Worm (Caenorhabditis elegans): ENCODE measurements around the gene clec-34.

clec-34 gene

ce11 chrV:16784806-16785205, 49.2 kb downstream of the clec-34 start:
- TF ChIP-seq skn-1 (tag; optimal IDR thresholded peaks at IDR 0.05) (no peak), nhr-25 (tag; optimal IDR thresholded peaks at IDR 0.05) (no peak), nfya-1 (tag; optimal IDR thresholded peaks at IDR 0.05; ENCODE audit: insufficient read depth) (no peak), fkh-2 (tag; optimal IDR thresholded peaks at IDR 0.05) (no peak), egl-27 (tag; optimal IDR thresholded peaks at IDR 0.05) (no peak)

- TF ChIP-seq egl-27 (tag; optimal IDR thresholded peaks at IDR 0.05) = no peak
- TF ChIP-seq unc-62 (GFP tag; optimal IDR thresholded peaks at IDR 0.05) = no peak
- no peak for TF ChIP-seq mdl-1 (tag; optimal IDR thresholded peaks at IDR 0.05)
- TF ChIP-seq ceh-28 (tag; optimal IDR thresholded peaks at IDR 0.05) = no peak
- no peak for TF ChIP-seq pqm-1 (tag; optimal IDR thresholded peaks at IDR 0.05)
- TF ChIP-seq hmg-11 (tag; optimal IDR thresholded peaks at IDR 0.05) = no peak
- no peak for TF ChIP-seq ceh-16 (tag; optimal IDR thresholded peaks at IDR 0.05)
- no peak for TF ChIP-seq nhr-67 (tag; optimal IDR thresholded peaks at IDR 0.05)
- no peak for TF ChIP-seq nfya-1 (tag; optimal IDR thresholded peaks at IDR 0.05; ENCODE audit: insufficient read depth)
- no peak for TF ChIP-seq tbx-2 (tag; optimal IDR thresholded peaks at IDR 0.05)
- no peak for TF ChIP-seq nhr-23 (tag; optimal IDR thresholded peaks at IDR 0.05)
- no peak for TF ChIP-seq ztf-4 (tag; optimal IDR thresholded peaks at IDR 0.05)
Measured at ce11 chrV:16786012-16786411, 50.4 kb downstream of the clec-34 start.

All from whole organism, L3 larva.